Worm (Caenorhabditis elegans) whole organism, late embryonic: ENCODE data around the gene gnrr-4.

Source experiments
- ahr-1 ChIP-seq: sonication (generic microtip); optimal IDR thresholded peaks from 2 replicates; lab custom pipeline; 2016; ENCODE audit warnings: missing genetic modification characterization, missing compliant biosample characterization
- elt-2 ChIP-seq: sonication (generic microtip); optimal IDR thresholded peaks from 2 replicates; lab custom pipeline; 2016; ENCODE audit warnings: missing genetic modification reagents, missing genetic modification characterization, missing compliant biosample characterization
- hlh-30 ChIP-seq: sonication (generic microtip); optimal IDR thresholded peaks from 2 replicates; lab custom pipeline; 2017; ENCODE audit warnings: antibody characterized with exemption, missing genetic modification characterization, missing compliant biosample characterization; ENCODE audit not compliant: insufficient read depth
- pha-4 ChIP-seq: fragments of 150-350 bp; optimal IDR thresholded peaks from 2 replicates; lab custom pipeline; 2018; ENCODE audit warnings: missing biosample characterization, missing genetic modification reagents, missing genetic modification characterization
- pqm-1 ChIP-seq: sonication (generic microtip); optimal IDR thresholded peaks from 2 replicates; lab custom pipeline; 2016; ENCODE audit warnings: missing genetic modification characterization, missing compliant biosample characterization
- tbx-7 ChIP-seq: sonication (generic microtip); optimal IDR thresholded peaks from 2 replicates; lab custom pipeline; 2016; ENCODE audit warnings: missing genotype, missing genetic modification characterization, missing compliant biosample characterization

DNA sequence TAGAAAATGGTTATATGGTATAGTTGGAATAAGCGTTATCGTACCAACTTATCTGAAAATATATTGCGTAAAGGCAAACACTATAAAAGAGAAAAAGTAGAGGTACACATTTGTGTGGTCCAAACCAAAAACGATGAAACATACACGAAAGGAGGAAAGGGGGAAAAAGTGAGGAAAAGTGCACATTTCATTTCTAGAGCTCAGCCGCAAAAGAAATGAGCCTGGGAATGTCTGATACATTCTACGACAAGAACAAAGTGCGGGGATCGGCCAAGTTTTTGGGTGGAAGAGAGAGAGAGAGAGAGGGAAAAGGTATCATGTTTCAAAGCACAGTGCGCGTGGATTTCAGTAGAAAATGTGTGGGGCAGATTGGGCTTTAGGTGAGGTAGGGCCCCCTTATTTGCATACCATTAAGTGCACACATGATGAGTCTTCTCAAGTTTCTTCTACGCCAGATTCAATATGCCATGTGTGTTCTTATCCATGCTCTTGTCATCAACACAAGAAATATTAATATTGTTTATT, 9.3 kb downstream of the gnrr-4 start, which contains the start of gene rgs-6:
- no peak for TF ChIP-seq pqm-1 (tag; lab: Kevin White, UChicago)
- no peak for TF ChIP-seq ahr-1 (tag; lab: Kevin White, UChicago)
- no peak for TF ChIP-seq elt-2 (tag; lab: Kevin White, UChicago)
- no peak for TF ChIP-seq tbx-7
- TF ChIP-seq hlh-30 (tag; lab: Kevin White, UChicago) = no peak
- no peak for TF ChIP-seq pha-4 (tag; lab: Kevin White, UChicago)
